Worm (Caenorhabditis elegans): Measurements from ENCODE around the gene T26E4.3.

T26E4.3 gene

DNA sequence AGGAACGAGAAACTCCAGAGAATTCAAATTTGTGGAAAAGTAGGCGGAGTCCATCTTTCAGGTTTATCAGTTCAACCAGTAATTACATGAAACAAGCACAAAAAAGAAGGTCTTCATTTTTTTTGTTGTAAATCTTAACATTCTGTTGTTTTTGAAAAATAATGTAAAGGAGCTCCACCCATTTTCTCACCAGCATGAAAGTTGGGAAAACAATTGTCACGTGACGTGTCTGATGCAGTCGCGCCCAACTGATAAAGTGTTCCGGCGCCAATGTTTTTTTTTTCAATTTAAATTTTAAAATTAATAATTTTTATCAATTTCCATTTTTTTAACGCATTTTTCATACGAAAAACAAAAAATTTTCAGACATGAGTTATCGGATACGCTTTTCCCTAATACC is 13.5 kb upstream of the T26E4.3 start, which contains the start of gene F57A10.4:
Gene F57A10.4, plus strand, starts transcription at position 367 of the 400 bp plus-strand sequence.
- no peak for TF ChIP-seq nfya-1 (tag; optimal IDR thresholded peaks at IDR 0.05; ENCODE audit: insufficient read depth)
- no peak for TF ChIP-seq elt-3 (tag; optimal IDR thresholded peaks at IDR 0.05)
- no peak for TF ChIP-seq nhr-11 (tag; optimal IDR thresholded peaks at IDR 0.05)
- TF ChIP-seq jun-1 (tag; optimal IDR thresholded peaks at IDR 0.05): no peak

DNA sequence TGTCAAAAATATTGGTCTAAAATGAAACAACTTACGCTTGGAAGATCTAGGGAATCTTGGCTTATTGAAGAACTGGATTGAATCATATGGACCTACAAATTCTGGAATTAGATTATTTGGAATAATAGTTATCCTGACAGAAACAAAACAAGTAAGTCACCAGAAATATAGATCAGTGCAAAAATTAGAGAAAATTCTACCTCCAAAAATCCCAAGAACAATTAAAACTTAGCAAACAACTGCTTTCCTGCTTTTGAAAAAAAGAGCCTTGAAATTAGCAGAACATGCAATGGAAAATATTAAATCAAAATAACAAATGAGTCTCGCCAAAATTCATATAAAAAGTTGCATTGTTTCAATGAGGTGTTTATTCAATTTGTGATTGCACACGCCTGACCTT is 9.5 kb upstream of the T26E4.3 start, which contains the start of gene nhr-60:
Gene nhr-60, minus strand, starts transcription at position 101 of the 400 bp plus-strand sequence.
- TF ChIP-seq unc-62 (GFP tag; optimal IDR thresholded peaks at IDR 0.05) (no peak), lin-15B (tag; optimal IDR thresholded peaks at IDR 0.05) (no peak), jun-1 (tag; optimal IDR thresholded peaks at IDR 0.05) (no peak), pha-4 (tag; optimal IDR thresholded peaks at IDR 0.05) (no peak), nhr-28 (tag; optimal IDR thresholded peaks at IDR 0.05) (no peak), sea-2 (GFP tag; optimal IDR thresholded peaks at IDR 0.05) (no peak), ceh-82 (tag; optimal IDR thresholded peaks at IDR 0.05) (no peak), R02D3.7 (tag; optimal IDR thresholded peaks at IDR 0.05) (no peak), unc-39 (tag; optimal IDR thresholded peaks at IDR 0.05) (no peak), elt-2 (tag; optimal IDR thresholded peaks at IDR 0.05) (no peak), ztf-11 (tag; optimal IDR thresholded peaks at IDR 0.05) (no peak), egl-5 (tag; optimal IDR thresholded peaks at IDR 0.05) (no peak)

DNA sequence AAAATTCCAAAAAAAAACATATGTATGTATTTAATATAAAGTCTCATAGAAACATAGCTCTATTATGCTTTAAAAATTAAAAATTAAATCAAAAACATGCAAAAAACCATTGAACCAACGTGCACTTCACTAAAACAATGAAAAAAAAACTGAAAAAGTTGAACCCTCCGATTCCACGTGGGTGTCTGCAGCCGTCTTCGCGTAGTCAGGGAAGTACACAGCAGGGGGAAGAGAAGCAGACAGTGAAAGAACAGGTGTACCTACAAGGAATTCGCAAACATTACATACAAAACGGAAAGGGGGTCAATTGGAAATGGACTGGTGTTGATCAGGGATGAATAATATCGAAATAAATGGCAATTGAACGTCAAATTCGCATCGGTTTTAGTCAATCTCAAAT is 8.7 kb upstream of the T26E4.3 start:
- no peak for TF ChIP-seq pha-4 (tag; optimal IDR thresholded peaks at IDR 0.05)
- no peak for TF ChIP-seq jun-1 (tag; optimal IDR thresholded peaks at IDR 0.05)
- TF ChIP-seq nhr-25 (tag; optimal IDR thresholded peaks at IDR 0.05): no peak
- TF ChIP-seq fkh-10 (GFP tag; optimal IDR thresholded peaks at IDR 0.05): no peak
- no peak for TF ChIP-seq nhr-43 (tag; optimal IDR thresholded peaks at IDR 0.05; ENCODE audit: poor library complexity, severe bottlenecking)
- TF ChIP-seq unc-62 (GFP tag; optimal IDR thresholded peaks at IDR 0.05): no peak
- TF ChIP-seq zag-1 (tag; optimal IDR thresholded peaks at IDR 0.05): no peak
- no peak for TF ChIP-seq mml-1 (tag; optimal IDR thresholded peaks at IDR 0.05)
- no peak for TF ChIP-seq ZK546.5 (tag; optimal IDR thresholded peaks at IDR 0.05)
- TF ChIP-seq nhr-11 (tag; optimal IDR thresholded peaks at IDR 0.05): no peak
- TF ChIP-seq pqm-1 (tag; optimal IDR thresholded peaks at IDR 0.05): no peak
- TF ChIP-seq nhr-67 (tag; optimal IDR thresholded peaks at IDR 0.05): no peak
- TF ChIP-seq R02D3.7 (tag; optimal IDR thresholded peaks at IDR 0.05): no peak
- no peak for TF ChIP-seq hmg-11 (tag; optimal IDR thresholded peaks at IDR 0.05)

DNA sequence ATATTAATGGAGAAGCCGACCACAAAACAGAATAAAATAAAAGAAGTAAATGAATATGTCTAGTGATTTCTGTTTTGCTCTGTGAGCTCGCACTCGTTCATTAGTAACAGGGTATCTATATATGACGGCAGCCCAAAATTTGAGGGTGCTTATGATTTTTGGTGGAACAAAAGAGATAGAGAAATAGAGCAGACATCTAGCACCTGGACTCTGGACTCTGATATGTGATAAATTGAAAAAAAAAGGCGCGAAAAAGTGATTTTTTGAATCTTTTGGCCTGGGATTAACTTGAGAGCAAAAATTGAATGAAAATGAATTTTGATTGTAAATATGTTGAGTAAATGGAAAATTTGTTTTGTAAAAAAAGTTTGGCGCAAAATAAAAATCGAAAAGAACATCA is 5.9 kb upstream of the T26E4.3 start, which contains the start of gene nhr-283:
Gene nhr-283, minus strand, starts transcription at position 101 of the 400 bp plus-strand sequence.
- TF ChIP-seq nhr-77 (tag; optimal IDR thresholded peaks at IDR 0.05) (no peak), pqm-1 (tag; optimal IDR thresholded peaks at IDR 0.05) (no peak), snpc-4 (tag; optimal IDR thresholded peaks at IDR 0.05) (no peak), ztf-11 (tag; optimal IDR thresholded peaks at IDR 0.05) (no peak), ZK546.5 (tag; optimal IDR thresholded peaks at IDR 0.05) (no peak), nhr-11 (tag; optimal IDR thresholded peaks at IDR 0.05) (no peak), tbx-2 (tag; optimal IDR thresholded peaks at IDR 0.05) (no peak), egl-5 (tag; optimal IDR thresholded peaks at IDR 0.05) (no peak), skn-1 (tag; optimal IDR thresholded peaks at IDR 0.05) (no peak), aly-2 (tag; optimal IDR thresholded peaks at IDR 0.05) (no peak), R02D3.7 (tag; optimal IDR thresholded peaks at IDR 0.05) (no peak), hmg-11 (tag; optimal IDR thresholded peaks at IDR 0.05) (no peak), ceh-28 (tag; optimal IDR thresholded peaks at IDR 0.05) (no peak), egl-27 (tag; optimal IDR thresholded peaks at IDR 0.05) (no peak), fos-1 (tag; optimal IDR thresholded peaks at IDR 0.05) (no peak), mml-1 (tag; optimal IDR thresholded peaks at IDR 0.05) (no peak), ama-1 (optimal IDR thresholded peaks at IDR 0.05) (no peak), nhr-12 (tag; optimal IDR thresholded peaks at IDR 0.05) (no peak), zag-1 (tag; optimal IDR thresholded peaks at IDR 0.05) (no peak)

DNA sequence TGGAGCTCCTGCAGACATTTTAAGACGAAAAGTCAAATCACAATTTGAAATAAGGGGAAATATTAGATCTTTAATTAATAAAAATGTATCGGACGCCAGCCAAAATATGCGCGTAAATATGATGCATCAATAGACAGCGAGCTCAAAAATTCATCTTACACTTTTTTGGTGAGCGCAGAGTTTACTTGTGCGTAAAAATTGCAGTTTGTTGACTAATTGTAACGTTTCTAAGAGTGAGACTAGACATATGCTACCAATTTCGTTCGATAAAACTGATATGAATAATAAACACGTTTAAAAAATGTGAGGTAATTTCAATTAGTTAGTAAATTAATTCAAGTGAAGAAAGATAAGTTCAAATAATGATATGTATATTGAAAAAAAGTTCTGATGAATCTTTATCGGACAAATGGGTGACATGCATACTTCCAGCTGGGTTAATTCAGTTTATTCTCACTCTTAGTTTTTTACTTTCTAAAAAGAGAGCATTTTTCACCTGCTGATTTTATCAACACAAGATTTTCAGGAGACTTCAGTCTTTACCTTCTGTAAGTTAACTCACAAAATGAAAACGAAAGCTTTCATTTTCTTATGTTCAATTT is 3.4 kb upstream of the T26E4.3 start, which contains the start of the genes nhr-285 and irld-52:
Gene nhr-285, minus strand, starts transcription at position 101 of the 602 bp plus-strand sequence.
Gene irld-52, plus strand, starts transcription at position 552 of the 602 bp plus-strand sequence.
- TF ChIP-seq ceh-82 (tag; optimal IDR thresholded peaks at IDR 0.05) (no peak), lsy-12 (tag; optimal IDR thresholded peaks at IDR 0.05) (no peak), nhr-12 (tag; optimal IDR thresholded peaks at IDR 0.05) (no peak), ceh-28 (tag; optimal IDR thresholded peaks at IDR 0.05) (no peak), lin-15B (tag; optimal IDR thresholded peaks at IDR 0.05) (no peak)

Measured in whole organism, L3 larva.